Fruit fly (Drosophila melanogaster): ENCODE data around the gene CG5217.

DNA sequence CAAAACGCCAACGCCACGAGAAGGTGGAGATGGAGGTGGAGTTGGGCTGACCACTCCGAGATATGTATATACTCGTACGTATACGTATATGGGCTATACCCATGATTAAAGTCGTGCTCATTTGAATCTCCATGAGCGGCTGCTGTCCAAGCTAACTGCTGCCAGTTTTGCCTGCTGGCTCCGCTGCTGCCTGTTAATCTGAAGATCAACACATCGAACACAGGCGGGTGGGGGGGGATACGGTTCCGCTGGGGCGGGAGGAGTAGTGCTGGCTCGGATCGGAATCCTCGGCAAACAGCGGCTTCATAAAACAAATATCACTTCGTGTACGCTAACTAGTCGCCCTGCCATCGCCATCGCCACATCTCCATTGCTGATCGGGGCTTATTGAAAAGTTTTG, 28.2 kb upstream of the CG5217 start:
- TF ChIP-seq tup (GFP tag; optimal IDR thresholded peaks at IDR 0.05) (no peak), CG14860 (GFP tag; IDR thresholded peaks at IDR 0.05; ENCODE audit: partially characterized antibody) (no peak), corto (GFP tag; optimal IDR thresholded peaks at IDR 0.05) (no peak), luna (GFP tag; optimal IDR thresholded peaks at IDR 0.05) (no peak), p53 (GFP tag; optimal IDR thresholded peaks at IDR 0.05) (no peak)

Measured in whole organism, embryonic.